Worm (Caenorhabditis elegans): ENCODE measurements around the gene Y110A2AL.9.

The Y110A2AL.9 gene

ce11 chrII:2866541-2867124 is at the start of gene Y110A2AL.9, which contains the start of gene Y110A2AL.3:
Gene Y110A2AL.9, minus strand, starts transcription at chrII:2866641.
Gene Y110A2AL.3, plus strand, starts transcription at chrII:2867074.
- TF ChIP-seq hlh-13 (GFP tag; optimal IDR thresholded peaks at IDR 0.05) (no peak), pqm-1 (tag; optimal IDR thresholded peaks at IDR 0.05) (no peak), zip-5 (tag; optimal IDR thresholded peaks at IDR 0.05) (no peak), nhr-232 (tag; optimal IDR thresholded peaks at IDR 0.05) (no peak), ceh-19 (GFP tag; optimal IDR thresholded peaks at IDR 0.05) (no peak), nhr-11 (tag; optimal IDR thresholded peaks at IDR 0.05) (no peak), T23F11.4 (GFP tag; optimal IDR thresholded peaks at IDR 0.05) (no peak), ceh-30 (tag; optimal IDR thresholded peaks at IDR 0.05) (no peak)

ce11 chrII:2913505-2913904 is 47.1 kb upstream of the Y110A2AL.9 start, which contains the start of gene ubc-15:
Gene ubc-15, minus strand, starts transcription at chrII:2913605.
- TF ChIP-seq ceh-19 (GFP tag; optimal IDR thresholded peaks at IDR 0.05) (no peak), pha-2 (tag; optimal IDR thresholded peaks at IDR 0.05) (no peak), ceh-45 (GFP tag; IDR thresholded peaks at IDR 0.05) (no peak), hlh-30 (tag; optimal IDR thresholded peaks at IDR 0.05; ENCODE audit: insufficient read depth) (no peak), hlh-15 (tag; optimal IDR thresholded peaks at IDR 0.05) (no peak), ets-4 (tag; optimal IDR thresholded peaks at IDR 0.05) (no peak), ceh-6 (GFP tag; optimal IDR thresholded peaks at IDR 0.05) (no peak), ttx-3 (tag; optimal IDR thresholded peaks at IDR 0.05) (no peak), fkh-10 (GFP tag; optimal IDR thresholded peaks at IDR 0.05) (no peak), ceh-24 (tag; optimal IDR thresholded peaks at IDR 0.05) (no peak), mec-3 (tag; optimal IDR thresholded peaks at IDR 0.05; ENCODE audit: borderline replicate concordance) (no peak), ama-1 (optimal IDR thresholded peaks at IDR 0.05) (no peak), ceh-22 (tag; optimal IDR thresholded peaks at IDR 0.05) (no peak), pag-3 (tag; optimal IDR thresholded peaks at IDR 0.05; ENCODE audit: borderline replicate concordance) (no peak), T23F11.4 (GFP tag; optimal IDR thresholded peaks at IDR 0.05) (no peak), ceh-9 (tag; optimal IDR thresholded peaks at IDR 0.05) (no peak)

ce11 chrII:2903748-2904147 is 37.3 kb upstream of the Y110A2AL.9 start:
- TF ChIP-seq pqm-1 (tag; optimal IDR thresholded peaks at IDR 0.05) (no peak), eyg-1 (tag; optimal IDR thresholded peaks at IDR 0.05) (no peak), ceh-48 (tag; optimal IDR thresholded peaks at IDR 0.05) (no peak), dve-1 (tag; optimal IDR thresholded peaks at IDR 0.05) (no peak), ceh-18 (tag; optimal IDR thresholded peaks at IDR 0.05) (no peak), ceh-34 (tag; optimal IDR thresholded peaks at IDR 0.05) (no peak), ceh-14 (tag; optimal IDR thresholded peaks at IDR 0.05) (no peak), pha-4 (tag; optimal IDR thresholded peaks at IDR 0.05) (no peak)

ce11 chrII:2901158-2901557 is 34.7 kb upstream of the Y110A2AL.9 start:
- peak; percentile 59 for TF ChIP-seq ceh-48 (tag; optimal IDR thresholded peaks at IDR 0.05)
- TF ChIP-seq ceh-22 (tag; optimal IDR thresholded peaks at IDR 0.05), result no peak

- TF ChIP-seq F13H6.1 (tag; optimal IDR thresholded peaks at IDR 0.05) (no peak), gmeb-2 (tag; optimal IDR thresholded peaks at IDR 0.05) (no peak), tbx-7 (tag; optimal IDR thresholded peaks at IDR 0.05) (no peak), ceh-18 (tag; optimal IDR thresholded peaks at IDR 0.05) (no peak), ceh-31 (tag; optimal IDR thresholded peaks at IDR 0.05) (no peak), pag-3 (tag; optimal IDR thresholded peaks at IDR 0.05; ENCODE audit: borderline replicate concordance) (no peak), ceh-14 (tag; optimal IDR thresholded peaks at IDR 0.05) (no peak), ttx-3 (tag; optimal IDR thresholded peaks at IDR 0.05) (no peak), pros-1 (tag; optimal IDR thresholded peaks at IDR 0.05) (no peak), hlh-30 (tag; optimal IDR thresholded peaks at IDR 0.05; ENCODE audit: insufficient read depth) (no peak), ceh-22 (tag; optimal IDR thresholded peaks at IDR 0.05) (no peak), ahr-1 (tag; optimal IDR thresholded peaks at IDR 0.05) (no peak), ceh-30 (tag; optimal IDR thresholded peaks at IDR 0.05) (no peak), K09A11.1 (tag; optimal IDR thresholded peaks at IDR 0.05; ENCODE audit: insufficient read depth) (no peak), dve-1 (tag; optimal IDR thresholded peaks at IDR 0.05) (no peak), ets-4 (tag; optimal IDR thresholded peaks at IDR 0.05) (no peak), hlh-13 (GFP tag; optimal IDR thresholded peaks at IDR 0.05) (no peak), syd-9 (tag; optimal IDR thresholded peaks at IDR 0.05) (no peak), pax-1 (tag; optimal IDR thresholded peaks at IDR 0.05) (no peak), hlh-6 (tag; optimal IDR thresholded peaks at IDR 0.05) (no peak)
These were observed 33.8 kb upstream of the Y110A2AL.9 start, which contains the start of gene ubc-26 for ce11 chrII:2900248-2900647. Gene ubc-26, minus strand, starts transcription at chrII:2900348.
